Fruit fly (Drosophila melanogaster) whole organism: ENCODE data around the gene CG7884.

Experiments
- CG8478 ChIP-seq: fragments of >200 bp; optimal IDR thresholded peaks from 2 replicates; lab custom pipeline; 2018; ENCODE audit warnings: inconsistent platforms
- EcR ChIP-seq, 2 experiments: fragments of >200 bp; optimal IDR thresholded peaks; 2 replicates each; lab custom pipeline; 2017; ENCODE audit warnings: missing biosample characterization in 2 of 2, missing genetic modification characterization in 2 of 2, missing genetic modification reagents in 2 of 2
- pan ChIP-seq: fragments of >200 bp; optimal IDR thresholded peaks from 2 replicates; lab custom pipeline; 2017
- psq ChIP-seq: fragments of >200 bp; optimal IDR thresholded peaks from 2 replicates; lab custom pipeline; 2017
- usp ChIP-seq: fragments of >200 bp; optimal IDR thresholded peaks from 2 replicates; lab custom pipeline; 2017; ENCODE audit warnings: missing biosample characterization, missing genetic modification characterization, mixed read lengths

DNA sequence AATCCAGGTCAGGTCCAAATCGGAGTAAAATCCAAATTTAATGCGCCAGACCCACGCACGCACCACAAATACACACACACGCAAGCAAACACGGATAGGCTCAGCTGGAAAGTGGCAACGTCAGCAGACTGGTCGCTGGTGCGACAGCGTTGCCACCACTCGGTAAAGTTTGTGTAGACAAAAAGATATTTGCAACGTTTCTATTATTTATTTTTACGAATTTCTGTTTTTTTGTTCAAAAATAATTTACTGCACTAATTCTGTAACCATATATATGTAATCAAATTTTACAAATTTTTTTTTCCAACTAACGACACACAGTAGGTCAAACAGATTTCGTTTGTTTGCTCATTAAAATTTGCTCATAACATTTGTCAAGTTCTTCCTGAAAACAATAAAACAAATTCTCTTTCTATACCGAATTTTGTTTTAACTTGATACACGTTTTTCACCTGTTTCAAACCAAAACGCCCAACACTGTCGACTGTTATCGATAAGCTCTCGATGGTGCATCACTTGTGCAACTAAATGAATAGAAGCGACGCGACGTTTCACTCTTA, 40.6 kb upstream of the CG7884 start, which contains the start of the genes CG7556 and CG7453:
- TF ChIP-seq EcR (GFP tag; optimal IDR thresholded peaks at IDR 0.05; lab: Kevin White, UChicago) (no peak), CG8478 (lab: Kevin White, UChicago) (no peak), pan (no peak), psq (lab: Kevin White, UChicago) (no peak), usp (GFP tag; lab: Kevin White, UChicago) (no peak)
